Fruit fly (Drosophila melanogaster): Measurements from ENCODE around the gene rho.

Gene rho

DNA sequence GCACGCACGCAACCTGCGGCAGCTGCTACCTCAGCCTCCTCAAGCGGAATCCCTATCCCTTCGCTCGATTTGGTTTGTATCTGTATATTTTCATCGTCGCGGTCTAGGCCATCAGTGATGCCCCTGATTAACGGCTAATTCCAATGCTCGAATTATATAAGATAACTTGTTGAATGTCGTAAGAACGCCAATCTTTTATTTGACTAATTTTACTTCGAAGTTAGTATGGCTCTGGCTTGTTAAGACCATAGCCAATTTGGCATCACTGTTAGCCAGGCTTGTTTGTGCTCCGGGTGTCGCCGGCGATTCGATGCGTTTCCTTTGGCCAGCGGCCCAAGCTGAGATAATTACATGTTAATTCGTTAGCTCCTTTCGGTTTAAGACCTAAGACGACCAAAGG is 49.6 kb upstream of the rho start (continued):
- TF ChIP-seq tgo (GFP tag; IDR thresholded peaks at IDR 0.05) (peak; percentile 43; the same call in 1 of the 3 replicates), crc (GFP tag; optimal IDR thresholded peaks at IDR 0.05) (no peak), MBD-R2 (GFP tag; IDR thresholded peaks at IDR 0.05) (no peak), Lim3 (GFP tag; IDR thresholded peaks at IDR 0.05) (no peak), Xbp1 (GFP tag; optimal IDR thresholded peaks at IDR 0.05) (peak; percentile 40), CG17568 (GFP tag; optimal IDR thresholded peaks at IDR 0.05) (peak; percentile 8), CG4730 (GFP tag; IDR thresholded peaks at IDR 0.05) (peak; percentile 36; the same call in 1 of the 2 replicates)

DNA sequence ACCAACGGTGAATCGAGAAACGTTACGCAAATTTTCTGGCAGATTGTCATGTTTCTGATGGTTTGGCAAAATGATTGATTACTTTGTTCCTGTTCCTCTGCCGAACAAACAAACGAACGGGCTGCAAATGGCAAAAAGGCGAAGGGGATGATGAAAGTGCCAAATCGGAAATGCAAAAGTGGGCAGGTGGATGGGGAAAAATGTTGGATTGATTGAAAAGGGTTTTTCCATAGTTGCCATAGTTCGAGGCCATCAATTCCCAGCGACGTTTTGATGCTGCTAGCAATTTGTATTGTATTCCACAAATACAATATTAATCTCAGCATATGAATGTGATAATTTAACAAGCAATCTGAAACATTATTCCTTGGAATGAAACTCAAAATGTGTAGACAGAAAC is 47.7 kb upstream of the rho start, which contains the start of gene FucTD:
TSS of gene FucTD (plus strand) at position 301 of the 400 bp plus-strand sequence.
- no peak for TF ChIP-seq CG9876 (GFP tag; optimal IDR thresholded peaks at IDR 0.05)
- TF ChIP-seq Doc2 (GFP tag; IDR thresholded peaks at IDR 0.05) = no peak
- no peak for TF ChIP-seq ci (GFP tag; IDR thresholded peaks at IDR 0.05)
- no peak for TF ChIP-seq CG31441 (GFP tag; IDR thresholded peaks at IDR 0.05)
- no peak for TF ChIP-seq PHDP (tag; optimal IDR thresholded peaks at IDR 0.05)
- no peak for TF ChIP-seq CG10274 (GFP tag; optimal IDR thresholded peaks at IDR 0.05)
- no peak for TF ChIP-seq CG7963 (GFP tag; IDR thresholded peaks at IDR 0.05; ENCODE audit: partially characterized antibody)
- no peak for TF ChIP-seq Hr51 (GFP tag; optimal IDR thresholded peaks at IDR 0.05)
- TF ChIP-seq crp (GFP tag; optimal IDR thresholded peaks at IDR 0.05) = no peak
- no peak for TF ChIP-seq vnd (GFP tag; IDR thresholded peaks at IDR 0.05; ENCODE audit: partially characterized antibody)
- no peak for TF ChIP-seq gce (GFP tag; IDR thresholded peaks at IDR 0.05)

DNA sequence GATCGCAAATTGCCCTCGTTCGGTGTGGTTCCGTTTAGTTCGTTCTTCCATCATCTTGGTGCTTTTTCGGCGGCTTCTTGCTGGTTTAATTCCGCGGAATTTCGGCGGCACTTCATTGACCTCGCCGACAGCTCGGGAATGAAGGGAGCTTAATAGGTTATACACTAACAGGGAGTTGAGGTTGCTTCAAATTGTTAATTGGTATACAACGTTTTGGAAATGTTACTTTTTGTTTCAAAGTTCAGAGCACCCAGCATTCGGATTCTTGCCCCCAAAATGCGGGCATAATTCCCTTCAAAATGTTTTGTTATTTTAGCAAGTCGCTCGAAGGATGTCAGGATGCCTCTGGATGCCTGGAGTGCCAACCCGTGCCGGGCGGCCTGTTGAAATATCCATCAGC is 45.7 kb upstream of the rho start:
- TF ChIP-seq CG10654 (GFP tag; optimal IDR thresholded peaks at IDR 0.05) (no peak), CG42726 (GFP tag; IDR thresholded peaks at IDR 0.05; ENCODE audit: partially characterized antibody) (no peak), CG7928 (GFP tag; optimal IDR thresholded peaks at IDR 0.05) (no peak), Max (GFP tag; optimal IDR thresholded peaks at IDR 0.05) (no peak), row (GFP tag; IDR thresholded peaks at IDR 0.05) (0 out of 3 replicates have a peak, but pooled peaks have one; percentile 10), CG16813 (GFP tag; IDR thresholded peaks at IDR 0.05; ENCODE audit: partially characterized antibody) (no peak)

DNA sequence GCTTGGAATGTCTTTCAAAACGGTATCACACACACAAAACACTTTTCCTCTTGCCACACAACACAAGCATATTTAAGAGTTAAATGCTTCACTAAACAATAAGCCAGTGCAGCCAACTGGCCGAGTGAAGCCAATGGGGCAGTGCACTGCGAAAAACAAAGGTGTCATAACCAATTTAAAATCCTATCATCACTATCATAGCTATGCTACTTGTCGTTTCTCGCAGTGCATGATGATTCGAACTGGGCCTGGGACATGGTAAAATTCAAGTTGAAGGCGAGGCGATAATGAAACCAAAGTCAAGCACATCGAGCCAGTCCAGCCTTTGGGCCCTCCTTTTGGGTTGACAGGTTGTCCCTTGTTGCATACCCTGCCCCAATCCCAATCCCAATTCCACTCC is 44.8 kb upstream of the rho start:
- TF ChIP-seq Ptx1 (GFP tag; IDR thresholded peaks at IDR 0.05) (peak; percentile 24; the same call in 1 of the 2 replicates), Fer3 (tag; optimal IDR thresholded peaks at IDR 0.05) (no peak), z (GFP tag; IDR thresholded peaks at IDR 0.05) (peak; percentile 49; the same call in 1 of the 3 replicates), Ets65A (GFP tag) (peak; percentile 83), bsh (GFP tag; optimal IDR thresholded peaks at IDR 0.05) (peak in 1 of 2 experiments; percentile 17), CG8290 (GFP tag; optimal IDR thresholded peaks at IDR 0.05) (no peak), CG8290 (tag; optimal IDR thresholded peaks at IDR 0.05) (no peak), Oli (tag; optimal IDR thresholded peaks at IDR 0.05) (peak; percentile 5), Blimp-1 (GFP tag; optimal IDR thresholded peaks at IDR 0.05) (peak; percentile 1), CG30431 (GFP tag; optimal IDR thresholded peaks at IDR 0.05) (no peak), Xrp1 (GFP tag; IDR thresholded peaks at IDR 0.05) (0 out of 2 replicates have a peak, but pooled peaks have one; percentile 20), Opbp (GFP tag; IDR thresholded peaks at IDR 0.05; ENCODE audit: partially characterized antibody) (no peak), phol (tag; optimal IDR thresholded peaks at IDR 0.05) (peak; percentile 19), dimm (GFP tag; IDR thresholded peaks at IDR 0.05) (0 out of 2 replicates have a peak, but pooled peaks have one; percentile 16), Rx (GFP tag; IDR thresholded peaks at IDR 0.05) (no peak), Atf6 (GFP tag; IDR thresholded peaks at IDR 0.05) (no peak), CG15514 (GFP tag; optimal IDR thresholded peaks at IDR 0.05) (no peak), nerfin-2 (GFP tag; IDR thresholded peaks at IDR 0.05; ENCODE audit: partially characterized antibody) (no peak), onecut (GFP tag; IDR thresholded peaks at IDR 0.05) (no peak), CG17612 (GFP tag; IDR thresholded peaks at IDR 0.05) (no peak), wdn (GFP tag; IDR thresholded peaks at IDR 0.05) (no peak), row (GFP tag; IDR thresholded peaks at IDR 0.05) (0 out of 3 replicates have a peak, but pooled peaks have one; percentile 14), sens (GFP tag) (peak; percentile 85), tx (GFP tag; optimal IDR thresholded peaks at IDR 0.05) (no peak)
